Fruit fly (Drosophila melanogaster) whole organism, embryonic: ENCODE measurements around the gene Alh.

Experiments
- Atf-2 ChIP-seq: fragments of 200-800 bp; sonication (Bioruptor generic); optimal IDR thresholded peaks from 2 replicates; lab custom pipeline; 2016; ENCODE audit warnings: missing biosample characterization, missing genetic modification characterization
- B-H1 ChIP-seq: fragments of 200-800 bp; sonication (Bioruptor generic); IDR thresholded peaks from 3 replicates; pipeline ENCODE4 v1.3.6; 2022; ENCODE audit warnings: missing biosample characterization, missing genetic modification characterization
- Bdp1 ChIP-seq: fragments of 200-800 bp; sonication (Bioruptor generic); optimal IDR thresholded peaks from 3 replicates; lab custom pipeline; 2016; ENCODE audit warnings: missing biosample characterization, missing genetic modification characterization
- Bteb2 ChIP-seq: fragments of 200-800 bp; sonication (Bioruptor generic); optimal IDR thresholded peaks from 2 replicates; lab custom pipeline; 2016; ENCODE audit warnings: missing biosample characterization, missing genetic modification characterization
- CG10267 ChIP-seq: fragments of 200-800 bp; sonication (Bioruptor generic); optimal IDR thresholded peaks from 2 replicates; lab custom pipeline; 2018; ENCODE audit warnings: missing biosample characterization, mild to moderate bottlenecking, missing genetic modification characterization, moderate library complexity
- CG10462 ChIP-seq: fragments of 200-800 bp; sonication (Bioruptor generic); optimal IDR thresholded peaks from 2 replicates; lab custom pipeline; 2016; ENCODE audit warnings: missing biosample characterization, missing genetic modification characterization
- CG12659 ChIP-seq: fragments of 200-800 bp; sonication (Bioruptor generic); optimal IDR thresholded peaks from 3 replicates; lab custom pipeline; 2017; ENCODE audit warnings: mild to moderate bottlenecking, missing biosample characterization, missing genetic modification reagents, missing genetic modification characterization
- CG13296 ChIP-seq: fragments of 200-800 bp; sonication (Bioruptor generic); optimal IDR thresholded peaks from 3 replicates; lab custom pipeline; 2018; ENCODE audit warnings: missing biosample characterization, mild to moderate bottlenecking, missing genetic modification characterization
- CG15514 ChIP-seq: fragments of 200-800 bp; sonication (Bioruptor generic); optimal IDR thresholded peaks from 3 replicates; lab custom pipeline; 2017; ENCODE audit warnings: missing biosample characterization, missing genetic modification characterization, mild to moderate bottlenecking, moderate library complexity, missing genetic modification reagents
- CG15696 ChIP-seq: fragments of 200-800 bp; sonication (Bioruptor generic); optimal IDR thresholded peaks from 2 replicates; lab custom pipeline; 2019; ENCODE audit warnings: missing biosample characterization, mild to moderate bottlenecking, missing genetic modification characterization, moderate library complexity
- CG17802 ChIP-seq: fragments of 200-800 bp; sonication (Bioruptor generic); optimal IDR thresholded peaks from 2 replicates; lab custom pipeline; 2018; ENCODE audit warnings: missing biosample characterization, mild to moderate bottlenecking, missing genetic modification characterization, moderate library complexity
- CG30020 ChIP-seq: fragments of 200-800 bp; optimal IDR thresholded peaks from 2 replicates; lab custom pipeline; 2019; ENCODE audit warnings: missing biosample characterization, mild to moderate bottlenecking, missing genetic modification characterization, moderate library complexity
- CG3281 ChIP-seq: fragments of 200-800 bp; sonication (Bioruptor generic); optimal IDR thresholded peaks from 3 replicates; lab custom pipeline; 2017; ENCODE audit warnings: missing biosample characterization, mild to moderate bottlenecking, missing genetic modification characterization
- CG3847 ChIP-seq: fragments of 200-800 bp; sonication (Bioruptor generic); IDR thresholded peaks from 2 replicates; pipeline ENCODE4 v1.3.6; 2022; ENCODE audit warnings: missing biosample characterization, missing genetic modification characterization
- CG5953 ChIP-seq: fragments of 200-800 bp; sonication (Bioruptor generic); IDR thresholded peaks from 2 replicates; pipeline ENCODE4 v1.3.6; 2022; ENCODE audit warnings: missing biosample characterization, missing genetic modification characterization
- CG6175 ChIP-seq: fragments of 200-800 bp; sonication (Bioruptor generic); IDR thresholded peaks from 3 replicates; pipeline ENCODE4 v1.3.6; 2022; ENCODE audit warnings: missing biosample characterization, missing genetic modification characterization
- CG8478 ChIP-seq: fragments of >200 bp; optimal IDR thresholded peaks from 2 replicates; lab custom pipeline; 2018
- CG8765 ChIP-seq: fragments of 200-800 bp; sonication (Bioruptor generic); IDR thresholded peaks from 2 replicates; pipeline ENCODE4 v1.3.6; 2022; ENCODE audit warnings: missing biosample characterization, missing genetic modification characterization
- CG9609 ChIP-seq: fragments of 200-800 bp; sonication (Bioruptor generic); optimal IDR thresholded peaks from 3 replicates; lab custom pipeline; 2016; ENCODE audit warnings: missing biosample characterization, missing genetic modification characterization
- E2f2 ChIP-seq: fragments of 200-800 bp; sonication (Bioruptor generic); IDR thresholded peaks from 2 replicates; pipeline ENCODE4 v1.3.6; 2022; ENCODE audit warnings: missing biosample characterization, missing genetic modification characterization
- HLH3B ChIP-seq: fragments of 200-800 bp; sonication (Bioruptor generic); IDR thresholded peaks from 2 replicates; pipeline ENCODE4 v1.3.6; 2022; ENCODE audit warnings: missing biosample characterization, missing genetic modification characterization
- HmgD ChIP-seq: fragments of 200-800 bp; sonication (Bioruptor generic); optimal IDR thresholded peaks from 3 replicates; lab custom pipeline; 2016; ENCODE audit warnings: missing biosample characterization, missing genetic modification characterization
- Hr3 ChIP-seq: fragments of 200-800 bp; sonication (Bioruptor generic); optimal IDR thresholded peaks from 3 replicates; lab custom pipeline; 2016; ENCODE audit warnings: missing biosample characterization, missing genetic modification characterization
- Lhr ChIP-seq: fragments of 200-800 bp; sonication (Bioruptor generic); optimal IDR thresholded peaks from 3 replicates; lab custom pipeline; 2017; ENCODE audit warnings: mild to moderate bottlenecking, missing biosample characterization, missing genetic modification reagents, missing genetic modification characterization
- MESR4 ChIP-seq: fragments of 200-800 bp; sonication (Bioruptor generic); optimal IDR thresholded peaks from 2 replicates; lab custom pipeline; 2018; ENCODE audit warnings: missing biosample characterization, mild to moderate bottlenecking, missing genetic modification characterization, moderate library complexity
- Mrtf ChIP-seq: fragments of 200-800 bp; sonication (Bioruptor generic); IDR thresholded peaks from 3 replicates; pipeline ENCODE4 v1.3.6; 2022; ENCODE audit warnings: missing biosample characterization, missing genetic modification characterization
- NC2α ChIP-seq: fragments of 200-800 bp; sonication (Bioruptor generic); optimal IDR thresholded peaks from 2 replicates; lab custom pipeline; 2016; ENCODE audit warnings: missing biosample characterization, missing genetic modification characterization
- NfI ChIP-seq: fragments of 200-800 bp; sonication (Bioruptor generic); optimal IDR thresholded peaks from 3 replicates; lab custom pipeline; 2018; ENCODE audit warnings: missing biosample characterization, mild to moderate bottlenecking, missing genetic modification characterization, moderate library complexity
- Scr ChIP-seq: fragments of 200-800 bp; sonication (Bioruptor generic); IDR thresholded peaks from 2 replicates; pipeline ENCODE4 v1.3.6; 2022; ENCODE audit warnings: missing biosample characterization, missing genetic modification characterization; ENCODE audit not compliant: partially characterized antibody
- Sin3A ChIP-seq: fragments of >200 bp; optimal IDR thresholded peaks from 2 replicates; lab custom pipeline; 2018
- ash1 ChIP-seq: fragments of 200-800 bp; sonication (Bioruptor generic); optimal IDR thresholded peaks from 2 replicates; lab custom pipeline; 2018; ENCODE audit warnings: missing biosample characterization, mild to moderate bottlenecking, missing genetic modification characterization
- ci ChIP-seq: fragments of 200-800 bp; sonication (Bioruptor generic); IDR thresholded peaks from 3 replicates; pipeline ENCODE4 v1.3.6; 2022; ENCODE audit warnings: missing biosample characterization, missing genetic modification characterization
- crol ChIP-seq: fragments of 200-800 bp; sonication (Bioruptor generic); IDR thresholded peaks from 2 replicates; pipeline ENCODE4 v1.3.6; 2022; ENCODE audit warnings: missing biosample characterization, missing genetic modification characterization
- dmrt11E ChIP-seq: fragments of 200-800 bp; sonication (Bioruptor generic); optimal IDR thresholded peaks from 3 replicates; lab custom pipeline; 2018; ENCODE audit warnings: missing biosample characterization, mild to moderate bottlenecking, missing genetic modification characterization, moderate library complexity
- ham ChIP-seq: fragments of 200-800 bp; sonication (Bioruptor generic); IDR thresholded peaks from 2 replicates; pipeline ENCODE4 v1.3.6; 2022; ENCODE audit warnings: missing biosample characterization, missing genetic modification characterization
- hbn ChIP-seq: fragments of 200-800 bp; sonication (Bioruptor generic); IDR thresholded peaks from 2 replicates; pipeline ENCODE4 v1.3.6; 2022; ENCODE audit warnings: missing biosample characterization, missing genetic modification characterization; ENCODE audit not compliant: partially characterized antibody
- her ChIP-seq: fragments of 200-800 bp; sonication (Bioruptor generic); optimal IDR thresholded peaks from 2 replicates; lab custom pipeline; 2016; ENCODE audit warnings: missing biosample characterization, missing genetic modification characterization
- klu ChIP-seq: fragments of 200-800 bp; sonication (Bioruptor generic); IDR thresholded peaks from 2 replicates; pipeline ENCODE4 v1.3.6; 2022; ENCODE audit warnings: missing biosample characterization, missing genetic modification characterization
- lilli ChIP-seq: fragments of 200-800 bp; sonication (Bioruptor generic); optimal IDR thresholded peaks from 3 replicates; lab custom pipeline; 2016; ENCODE audit warnings: missing biosample characterization, missing genetic modification characterization
- nerfin-2 ChIP-seq: fragments of 200-800 bp; sonication (Bioruptor generic); IDR thresholded peaks from 2 replicates; pipeline ENCODE4 v1.3.6; 2022; ENCODE audit warnings: missing biosample characterization, missing genetic modification characterization; ENCODE audit not compliant: partially characterized antibody
- nmo ChIP-seq: fragments of 200-800 bp; sonication (Bioruptor generic); optimal IDR thresholded peaks from 2 replicates; lab custom pipeline; 2018; ENCODE audit warnings: missing biosample characterization, mild to moderate bottlenecking, missing genetic modification characterization, moderate library complexity
- odd ChIP-seq: fragments of 200-800 bp; sonication (Bioruptor generic); optimal IDR thresholded peaks from 2 replicates; lab custom pipeline; 2017; ENCODE audit warnings: missing biosample characterization, mild to moderate bottlenecking, missing genetic modification characterization
- pfk ChIP-seq: fragments of 200-800 bp; sonication (Bioruptor generic); optimal IDR thresholded peaks from 2 replicates; lab custom pipeline; 2018; ENCODE audit warnings: missing biosample characterization, mild to moderate bottlenecking, missing genetic modification characterization, moderate library complexity
- phol ChIP-seq: fragments of 200-800 bp; sonication (Bioruptor generic); optimal IDR thresholded peaks from 3 replicates; lab custom pipeline; 2018; ENCODE audit warnings: missing biosample characterization, mild to moderate bottlenecking, missing genetic modification characterization, moderate library complexity
- pnt ChIP-seq: fragments of 200-800 bp; sonication (Bioruptor generic); optimal IDR thresholded peaks from 3 replicates; lab custom pipeline; 2016; ENCODE audit warnings: missing biosample characterization, missing genetic modification characterization
- psq ChIP-seq: fragments of 200-800 bp; sonication (Bioruptor generic); optimal IDR thresholded peaks from 2 replicates; lab custom pipeline; 2017; ENCODE audit warnings: missing biosample characterization, missing genetic modification characterization
- pzg ChIP-seq: fragments of 200-800 bp; sonication (Bioruptor generic); optimal IDR thresholded peaks from 3 replicates; lab custom pipeline; 2018; ENCODE audit warnings: missing biosample characterization, mild to moderate bottlenecking, missing genetic modification characterization, moderate library complexity
- sc ChIP-seq, 3 experiments: fragments of >200 bp in 2 of 3; fragments of 200-800 bp in 1 of 3; sonication (Bioruptor generic) in 1 of 3; optimal IDR thresholded peaks; 2 replicates in 2 of 3; 3 replicates in 1 of 3; lab custom pipeline; 2017; ENCODE audit warnings: mild to moderate bottlenecking in 1 of 3, missing biosample characterization in 1 of 3, missing genetic modification characterization in 1 of 3, missing genetic modification reagents in 1 of 3
- sima ChIP-seq: fragments of 200-800 bp; sonication (Bioruptor generic); optimal IDR thresholded peaks from 2 replicates; lab custom pipeline; 2016; ENCODE audit warnings: missing biosample characterization, missing genetic modification characterization
- wek ChIP-seq: fragments of 200-800 bp; sonication (Bioruptor generic); optimal IDR thresholded peaks from 3 replicates; lab custom pipeline; 2018; ENCODE audit warnings: missing biosample characterization, mild to moderate bottlenecking, missing genetic modification characterization, moderate library complexity
- yki ChIP-seq: fragments of >200 bp; optimal IDR thresholded peaks from 3 replicates; lab custom pipeline; 2018

Gene Alh

DNA sequence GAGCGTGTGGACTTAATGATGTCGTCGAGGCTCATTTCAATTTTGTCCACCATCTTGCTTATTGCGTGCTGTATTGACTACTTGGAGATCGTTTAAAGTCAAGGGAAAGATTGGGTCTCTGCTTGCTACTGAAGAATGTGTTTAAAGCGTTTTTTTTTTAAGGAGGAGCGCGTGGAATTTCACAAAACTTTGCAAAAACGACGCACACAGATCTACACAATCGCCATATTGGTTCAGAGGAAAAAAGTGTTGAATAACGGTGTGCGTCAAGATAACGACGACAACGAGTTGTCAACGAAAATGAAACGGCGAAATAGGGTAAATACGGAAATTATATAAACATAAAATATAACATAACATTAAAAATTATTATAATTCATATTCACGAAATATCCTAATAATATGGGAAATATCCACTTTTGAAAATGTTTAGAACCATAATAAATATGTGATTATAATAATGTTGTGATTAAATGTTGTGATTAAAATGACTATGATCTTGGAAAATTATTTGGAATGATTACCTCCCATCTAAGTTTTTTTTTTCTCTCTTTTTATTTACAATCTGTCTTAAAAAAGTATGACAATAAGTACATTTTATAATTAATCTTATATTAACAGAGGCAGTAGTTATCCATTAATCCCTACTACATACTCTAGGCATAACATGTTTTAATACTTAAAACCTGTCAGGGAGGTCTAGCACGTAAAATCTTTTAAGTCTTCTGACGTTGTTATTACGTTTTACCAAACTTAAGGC, 43.6 kb downstream of the Alh start, which contains the start of gene Ref1 (continued):
- TF ChIP-seq sima (no peak), HLH3B (GFP tag; lab: Robert Waterston, UW) (no peak), Lhr (GFP tag; lab: Kevin White, UChicago) (no peak), CG5953 (GFP tag; lab: Robert Waterston, UW) (no peak), nmo (GFP tag; lab: Kevin White, UChicago) (peak; percentile 23), CG9609 (GFP tag; lab: Kevin White, UChicago) (no peak), hbn (GFP tag; lab: Robert Waterston, UW) (no peak), CG3281 (GFP tag; lab: Kevin White, UChicago) (no peak), CG12659 (GFP tag; lab: Kevin White, UChicago) (peak; percentile 72), dmrt11E (tag; lab: Kevin White, UChicago) (peak; percentile 17), phol (peak; percentile 100), HmgD (GFP tag; lab: Kevin White, UChicago) (no peak), CG15696 (no peak), CG8478 (lab: Kevin White, UChicago) (no peak), Mrtf (GFP tag; lab: Robert Waterston, UW) (no peak), wek (no peak), klu (GFP tag; lab: Robert Waterston, UW) (no peak), CG8765 (GFP tag; lab: Robert Waterston, UW) (no peak), Bdp1 (GFP tag; lab: Kevin White, UChicago) (no peak), odd (GFP tag; lab: Kevin White, UChicago) (no peak), nerfin-2 (no peak), CG6175 (GFP tag; lab: Robert Waterston, UW) (no peak), ham (GFP tag; lab: Robert Waterston, UW) (no peak), ci (GFP tag; lab: Robert Waterston, UW) (no peak), yki (lab: Kevin White, UChicago) (no peak), Hr3 (GFP tag; lab: Kevin White, UChicago) (no peak), B-H1 (GFP tag; lab: Robert Waterston, UW) (no peak), Atf-2 (GFP tag; lab: Kevin White, UChicago) (no peak), CG15514 (GFP tag; lab: Kevin White, UChicago) (no peak), pzg (peak; percentile 53), psq (no peak), NC2α (GFP tag; lab: Kevin White, UChicago) (no peak), lilli (GFP tag; lab: Kevin White, UChicago) (no peak), CG30020 (tag; lab: Kevin White, UChicago) (peak; percentile 98), sc (optimal IDR thresholded peaks at IDR 0.05; lab: Kevin White, UChicago) (no peak), sc (GFP tag; optimal IDR thresholded peaks at IDR 0.05; lab: Kevin White, UChicago) (no peak), CG10267 (tag; lab: Kevin White, UChicago) (peak; percentile 91), MESR4 (GFP tag; lab: Kevin White, UChicago) (peak; percentile 94), Sin3A (peak; percentile 14), pnt (no peak), Bteb2 (GFP tag; lab: Kevin White, UChicago) (no peak), Scr (GFP tag; lab: Robert Waterston, UW) (no peak), ash1 (no peak), CG3847 (GFP tag; lab: Robert Waterston, UW) (no peak), her (GFP tag; lab: Kevin White, UChicago) (no peak), pfk (GFP tag; lab: Kevin White, UChicago) (peak; percentile 92), CG13296 (GFP tag; lab: Kevin White, UChicago) (no peak), crol (GFP tag; lab: Robert Waterston, UW) (no peak), CG10462 (GFP tag; lab: Kevin White, UChicago) (no peak), NfI (GFP tag; lab: Kevin White, UChicago) (no peak), CG17802 (peak; percentile 91), E2f2 (GFP tag; lab: Robert Waterston, UW) (no peak)
